Fruit fly (Drosophila melanogaster): ENCODE results near the gene CG31343.

DNA sequence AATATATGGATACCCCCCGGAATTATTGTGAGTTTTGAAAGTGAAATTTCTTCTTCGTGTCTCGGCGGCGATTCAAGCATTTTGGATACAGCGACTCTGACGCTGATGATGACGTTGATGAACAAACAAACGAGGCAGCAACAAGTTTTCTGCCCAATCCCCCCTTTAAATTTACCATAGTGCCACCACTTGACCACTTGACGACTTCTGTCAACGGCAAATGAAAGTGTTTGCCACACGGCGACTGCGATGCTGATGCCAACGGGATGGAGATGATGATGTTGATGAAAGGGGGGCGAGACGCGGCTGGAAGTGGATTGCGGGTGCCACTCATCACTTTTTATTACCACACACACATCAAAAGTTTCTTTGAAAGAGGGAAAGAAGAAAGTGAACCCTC, 44.6 kb upstream of the CG31343 start:
- TF ChIP-seq CG8478 (optimal IDR thresholded peaks at IDR 0.05) (no peak), CTCF (optimal IDR thresholded peaks at IDR 0.05) (no peak)

Measured in S2 (cell line).